Worm (Caenorhabditis elegans) whole organism, mixed stage, embryonic: ENCODE measurements around the gene W09G12.8.

Experiments
- elt-3 ChIP-seq: fragments of 150-350 bp; optimal IDR thresholded peaks from 2 replicates; lab custom pipeline; 2014; ENCODE audit warnings: missing biosample characterization, missing genetic modification characterization
- lsy-2 ChIP-seq: fragments of 150-350 bp; optimal IDR thresholded peaks from 2 replicates; lab custom pipeline; 2014; ENCODE audit warnings: missing biosample characterization, missing genetic modification characterization
- mep-1 ChIP-seq: fragments of 150-350 bp; optimal IDR thresholded peaks from 2 replicates; lab custom pipeline; 2017; ENCODE audit warnings: missing biosample characterization, missing genetic modification reagents, missing genetic modification characterization, inconsistent platforms
- nhr-28 ChIP-seq: fragments of 150-350 bp; optimal IDR thresholded peaks from 2 replicates; lab custom pipeline; 2014; ENCODE audit warnings: missing biosample characterization, missing genetic modification characterization
- sptf-1 ChIP-seq: sonication (generic microtip); optimal IDR thresholded peaks from 2 replicates; lab custom pipeline; 2017; ENCODE audit warnings: mild to moderate bottlenecking, missing genetic modification characterization, moderate library complexity, missing compliant biosample characterization
- unc-62 ChIP-seq: fragments of 150-350 bp; optimal IDR thresholded peaks from 2 replicates; lab custom pipeline; 2014; ENCODE audit warnings: missing biosample characterization, missing genetic modification reagents, missing genetic modification characterization
- ztf-11 ChIP-seq: fragments of 150-350 bp; optimal IDR thresholded peaks from 2 replicates; lab custom pipeline; 2014; ENCODE audit warnings: missing biosample characterization, missing genetic modification characterization

- TF ChIP-seq elt-3 (tag; lab: Kevin White, UChicago) (no peak), mep-1 (tag; lab: Kevin White, UChicago) (no peak), nhr-28 (no peak), unc-62 (GFP tag; lab: Kevin White, UChicago) (no peak), lsy-2 (tag; lab: Kevin White, UChicago) (no peak), sptf-1 (no peak), ztf-11 (tag; lab: Kevin White, UChicago) (no peak)
Observed at ce11 chrIV:1204870-1205269, 21.1 kb upstream of the W09G12.8 start, which contains the start of gene dsl-2.
